Fruit fly (Drosophila melanogaster) whole organism, embryonic: Measurements from ENCODE around the gene CG46465.

Experiments used
- Ada2b ChIP-seq: fragments of 200-800 bp; sonication (Bioruptor generic); IDR thresholded peaks from 2 replicates; pipeline ENCODE4 v1.3.6; 2022; ENCODE audit warnings: missing biosample characterization, missing genetic modification characterization
- CG10147 ChIP-seq: fragments of 200-800 bp; sonication (Bioruptor generic); optimal IDR thresholded peaks from 2 replicates; lab custom pipeline; 2019; ENCODE audit warnings: missing biosample characterization, mild to moderate bottlenecking, missing genetic modification characterization, moderate library complexity
- CG1024 ChIP-seq: fragments of 200-800 bp; sonication (Bioruptor generic); IDR thresholded peaks from 2 replicates; pipeline ENCODE4 v1.3.6; 2022; ENCODE audit warnings: missing biosample characterization, missing genetic modification characterization
- CG10565 ChIP-seq: fragments of 200-800 bp; sonication (Bioruptor generic); optimal IDR thresholded peaks from 3 replicates; lab custom pipeline; 2016; ENCODE audit warnings: missing biosample characterization, mild to moderate bottlenecking, missing genetic modification characterization
- CG13775 ChIP-seq: fragments of 200-800 bp; sonication (Bioruptor generic); optimal IDR thresholded peaks from 3 replicates; lab custom pipeline; 2017; ENCODE audit warnings: missing biosample characterization, mild to moderate bottlenecking, missing genetic modification characterization
- CG14014 ChIP-seq: fragments of 200-800 bp; sonication (Bioruptor generic); IDR thresholded peaks from 2 replicates; pipeline ENCODE4 v1.3.6; 2022; ENCODE audit warnings: missing biosample characterization, missing genetic modification characterization
- CG14710 ChIP-seq: fragments of 200-800 bp; sonication (Bioruptor generic); optimal IDR thresholded peaks from 3 replicates; lab custom pipeline; 2019; ENCODE audit warnings: missing biosample characterization, mild to moderate bottlenecking, missing genetic modification characterization, moderate library complexity
- CG1603 ChIP-seq: fragments of 200-800 bp; sonication (Bioruptor generic); optimal IDR thresholded peaks from 2 replicates; lab custom pipeline; 2019; ENCODE audit warnings: missing biosample characterization, mild to moderate bottlenecking, missing genetic modification characterization, moderate library complexity
- CG17359 ChIP-seq: fragments of 200-800 bp; sonication (Bioruptor generic); optimal IDR thresholded peaks from 3 replicates; lab custom pipeline; 2018; ENCODE audit warnings: missing biosample characterization, mild to moderate bottlenecking, missing genetic modification characterization, moderate library complexity
- CG30431 ChIP-seq: fragments of 200-800 bp; sonication (Bioruptor generic); optimal IDR thresholded peaks from 2 replicates; lab custom pipeline; 2017; ENCODE audit warnings: missing biosample characterization, missing genetic modification characterization
- CG3726 ChIP-seq: fragments of 200-800 bp; sonication (Bioruptor generic); IDR thresholded peaks from 3 replicates; pipeline ENCODE4, ENCODE4 v1.3.6; 2022; ENCODE audit warnings: missing biosample characterization, missing genetic modification characterization
- CG3847 ChIP-seq: fragments of 200-800 bp; sonication (Bioruptor generic); IDR thresholded peaks from 2 replicates; pipeline ENCODE4 v1.3.6; 2022; ENCODE audit warnings: missing biosample characterization, missing genetic modification characterization
- CG6654 ChIP-seq: fragments of 200-800 bp; sonication (Bioruptor generic); optimal IDR thresholded peaks from 2 replicates; lab custom pipeline; 2017; ENCODE audit warnings: missing biosample characterization, mild to moderate bottlenecking, missing genetic modification characterization
- CG6765 ChIP-seq: fragments of 200-800 bp; sonication (Bioruptor generic); optimal IDR thresholded peaks from 3 replicates; lab custom pipeline; 2017; ENCODE audit warnings: missing biosample characterization, mild to moderate bottlenecking, missing genetic modification characterization
- CG9437 ChIP-seq: fragments of 200-800 bp; sonication (Bioruptor generic); optimal IDR thresholded peaks from 2 replicates; lab custom pipeline; 2018; ENCODE audit warnings: missing biosample characterization, mild to moderate bottlenecking, missing genetic modification characterization
- CoRest ChIP-seq: fragments of 200-800 bp; sonication (Bioruptor generic); optimal IDR thresholded peaks from 3 replicates; lab custom pipeline; 2018; ENCODE audit warnings: missing biosample characterization, mild to moderate bottlenecking, missing genetic modification characterization, moderate library complexity
- CrebB ChIP-seq: fragments of 200-800 bp; sonication (Bioruptor generic); optimal IDR thresholded peaks from 3 replicates; lab custom pipeline; 2018; ENCODE audit warnings: missing biosample characterization, mild to moderate bottlenecking, missing genetic modification characterization
- Dp ChIP-seq: fragments of 200-800 bp; sonication (Bioruptor generic); optimal IDR thresholded peaks from 2 replicates; lab custom pipeline; 2018; ENCODE audit warnings: missing biosample characterization, mild to moderate bottlenecking, missing genetic modification characterization, moderate library complexity
- Drgx ChIP-seq: fragments of 200-800 bp; sonication (Bioruptor generic); IDR thresholded peaks from 2 replicates; pipeline ENCODE4 v1.3.6; 2022; ENCODE audit warnings: missing biosample characterization, missing genetic modification characterization
- Eip74EF ChIP-seq, 2 experiments: fragments of 200-800 bp in 1 of 2; fragments of >200 bp in 1 of 2; sonication (Bioruptor generic) in 1 of 2; optimal IDR thresholded peaks; 2 replicates each; lab custom pipeline; 2017 to 2019; ENCODE audit warnings: missing biosample characterization in 2 of 2, missing genetic modification characterization in 2 of 2, mild to moderate bottlenecking in 1 of 2, moderate library complexity in 1 of 2
- Hr3 ChIP-seq: fragments of 200-800 bp; sonication (Bioruptor generic); optimal IDR thresholded peaks from 3 replicates; lab custom pipeline; 2016; ENCODE audit warnings: missing biosample characterization, missing genetic modification characterization
- Lhr ChIP-seq: fragments of 200-800 bp; sonication (Bioruptor generic); optimal IDR thresholded peaks from 3 replicates; lab custom pipeline; 2017; ENCODE audit warnings: mild to moderate bottlenecking, missing biosample characterization, missing genetic modification reagents, missing genetic modification characterization
- Myb ChIP-seq: fragments of 200-800 bp; sonication (Bioruptor generic); optimal IDR thresholded peaks from 2 replicates; lab custom pipeline; 2016; ENCODE audit warnings: missing biosample characterization, missing genetic modification characterization
- NC2β ChIP-seq: fragments of 200-800 bp; sonication (Bioruptor generic); optimal IDR thresholded peaks from 2 replicates; lab custom pipeline; 2016; ENCODE audit warnings: missing biosample characterization, missing genetic modification characterization
- Nf-YC ChIP-seq: fragments of 200-800 bp; optimal IDR thresholded peaks from 3 replicates; lab custom pipeline; 2019; ENCODE audit warnings: missing biosample characterization, mild to moderate bottlenecking, missing genetic modification characterization, moderate library complexity
- Rfx ChIP-seq: fragments of 200-800 bp; sonication (Bioruptor generic); IDR thresholded peaks from 2 replicates; pipeline ENCODE4 v1.3.6; 2022; ENCODE audit warnings: missing biosample characterization, missing genetic modification characterization
- Taf1 ChIP-seq: fragments of 200-800 bp; sonication (Bioruptor generic); IDR thresholded peaks from 2 replicates; pipeline ENCODE4 v1.3.6; 2022; ENCODE audit warnings: missing biosample characterization, missing genetic modification characterization
- Trl ChIP-seq, 3 experiments: fragments of >200 bp in 2 of 3; fragments of 200-800 bp in 1 of 3; sonication (Bioruptor generic) in 1 of 3; optimal IDR thresholded peaks; 2 replicates in 1 of 3; 3 replicates in 2 of 3; lab custom pipeline; 2016 to 2017; ENCODE audit warnings: missing biosample characterization in 1 of 3, missing genetic modification characterization in 1 of 3
- amos ChIP-seq: fragments of 200-800 bp; sonication (Bioruptor generic); IDR thresholded peaks from 2 replicates; pipeline ENCODE4 v1.3.6; 2022; ENCODE audit warnings: missing biosample characterization, missing genetic modification characterization; ENCODE audit not compliant: partially characterized antibody
- br ChIP-seq: fragments of >200 bp; optimal IDR thresholded peaks from 2 replicates; lab custom pipeline; 2017
- ci ChIP-seq: fragments of 200-800 bp; sonication (Bioruptor generic); IDR thresholded peaks from 3 replicates; pipeline ENCODE4 v1.3.6; 2022; ENCODE audit warnings: missing biosample characterization, missing genetic modification characterization
- crc ChIP-seq: fragments of 200-800 bp; sonication (Bioruptor generic); optimal IDR thresholded peaks from 2 replicates; lab custom pipeline; 2016; ENCODE audit warnings: missing biosample characterization, missing genetic modification characterization
- cwo ChIP-seq: fragments of 200-800 bp; sonication (Bioruptor generic); optimal IDR thresholded peaks from 3 replicates; lab custom pipeline; 2017; ENCODE audit warnings: missing biosample characterization, missing genetic modification characterization, mild to moderate bottlenecking, moderate library complexity, missing genetic modification reagents
- fru ChIP-seq: fragments of >200 bp; optimal IDR thresholded peaks from 2 replicates; lab custom pipeline; 2017
- gcm2 ChIP-seq: fragments of 200-800 bp; sonication (Bioruptor generic); optimal IDR thresholded peaks from 2 replicates; lab custom pipeline; 2016; ENCODE audit warnings: missing biosample characterization, missing genetic modification characterization
- grau ChIP-seq: fragments of 200-800 bp; optimal IDR thresholded peaks from 3 replicates; lab custom pipeline; 2019; ENCODE audit warnings: missing biosample characterization, mild to moderate bottlenecking, missing genetic modification characterization, moderate library complexity
- h ChIP-seq: fragments of >200 bp; optimal IDR thresholded peaks from 2 replicates; lab custom pipeline; 2017
- ham ChIP-seq: fragments of 200-800 bp; sonication (Bioruptor generic); IDR thresholded peaks from 2 replicates; pipeline ENCODE4 v1.3.6; 2022; ENCODE audit warnings: missing biosample characterization, missing genetic modification characterization
- kni ChIP-seq: fragments of 200-800 bp; sonication (Bioruptor generic); optimal IDR thresholded peaks from 3 replicates; lab custom pipeline; 2017; ENCODE audit warnings: mild to moderate bottlenecking, missing biosample characterization, missing genetic modification reagents, missing genetic modification characterization
- lmd ChIP-seq: fragments of 200-800 bp; sonication (Bioruptor generic); IDR thresholded peaks from 2 replicates; pipeline ENCODE4 v1.3.6; 2022; ENCODE audit warnings: missing biosample characterization, missing genetic modification characterization
- lola ChIP-seq, 3 experiments: fragments of >200 bp in 2 of 3; fragments of 200-800 bp in 1 of 3; sonication (Bioruptor generic) in 1 of 3; optimal IDR thresholded peaks; 2 replicates each; lab custom pipeline; 2017 to 2019; ENCODE audit warnings: missing biosample characterization in 3 of 3, missing genetic modification characterization in 3 of 3, mild to moderate bottlenecking in 1 of 3, moderate library complexity in 1 of 3
- peb ChIP-seq: fragments of 200-800 bp; sonication (Bioruptor generic); IDR thresholded peaks from 2 replicates; pipeline ENCODE4 v1.3.6; 2022; ENCODE audit warnings: missing biosample characterization, missing genetic modification characterization
- pita ChIP-seq: fragments of 200-800 bp; sonication (Bioruptor generic); optimal IDR thresholded peaks from 2 replicates; lab custom pipeline; 2017; ENCODE audit warnings: missing biosample characterization, mild to moderate bottlenecking, missing genetic modification characterization
- pzg ChIP-seq: fragments of 200-800 bp; sonication (Bioruptor generic); optimal IDR thresholded peaks from 3 replicates; lab custom pipeline; 2018; ENCODE audit warnings: missing biosample characterization, mild to moderate bottlenecking, missing genetic modification characterization, moderate library complexity
- sc ChIP-seq, 3 experiments: fragments of >200 bp in 2 of 3; fragments of 200-800 bp in 1 of 3; sonication (Bioruptor generic) in 1 of 3; optimal IDR thresholded peaks; 2 replicates in 2 of 3; 3 replicates in 1 of 3; lab custom pipeline; 2017; ENCODE audit warnings: mild to moderate bottlenecking in 1 of 3, missing biosample characterization in 1 of 3, missing genetic modification characterization in 1 of 3, missing genetic modification reagents in 1 of 3
- seq ChIP-seq: fragments of 200-800 bp; sonication (Bioruptor generic); IDR thresholded peaks from 2 replicates; pipeline ENCODE4 v1.3.6; 2022; ENCODE audit warnings: missing biosample characterization, missing genetic modification characterization
- sna ChIP-seq: fragments of 200-800 bp; sonication (Bioruptor generic); IDR thresholded peaks from 2 replicates; pipeline ENCODE4 v1.3.6; 2022; ENCODE audit warnings: missing biosample characterization, missing genetic modification characterization; ENCODE audit not compliant: partially characterized antibody
- stc ChIP-seq: fragments of 200-800 bp; sonication (Bioruptor generic); IDR thresholded peaks from 2 replicates; pipeline ENCODE4 v1.3.6; 2022; ENCODE audit warnings: missing biosample characterization, missing genetic modification characterization
- trh ChIP-seq: fragments of 200-800 bp; sonication (Bioruptor generic); optimal IDR thresholded peaks from 2 replicates; lab custom pipeline; 2016; ENCODE audit warnings: missing biosample characterization, missing genetic modification characterization
- vnd ChIP-seq: fragments of 200-800 bp; sonication (Bioruptor generic); IDR thresholded peaks from 3 replicates; pipeline ENCODE4 v1.3.6; 2022; ENCODE audit warnings: missing biosample characterization, missing genetic modification characterization; ENCODE audit not compliant: partially characterized antibody
- vvl ChIP-seq: fragments of 200-800 bp; sonication (Bioruptor generic); IDR thresholded peaks from 2 replicates; pipeline ENCODE4 v1.3.6; 2022; ENCODE audit warnings: missing biosample characterization, missing genetic modification characterization

The CG46465 gene

dm6 chr2L:19019160-19019592, 26.9 kb downstream of the CG46465 start (continued):
- TF ChIP-seq Nf-YC (tag; lab: Kevin White, UChicago) (peak; percentile 14), CG1024 (GFP tag; lab: Robert Waterston, UW) (no peak), fru (lab: Kevin White, UChicago) (no peak), NC2β (GFP tag; lab: Kevin White, UChicago) (no peak), crc (GFP tag; lab: Kevin White, UChicago) (no peak), Lhr (GFP tag; lab: Kevin White, UChicago) (no peak), lmd (GFP tag; lab: Robert Waterston, UW) (0 out of 2 replicates have a peak, but pooled peaks have one; percentile 3), sc (optimal IDR thresholded peaks at IDR 0.05; lab: Kevin White, UChicago) (no peak), sc (GFP tag; optimal IDR thresholded peaks at IDR 0.05; lab: Kevin White, UChicago) (no peak), Rfx (no peak), sna (GFP tag; lab: Robert Waterston, UW) (no peak), lola (GFP tag; optimal IDR thresholded peaks at IDR 0.05; lab: Kevin White, UChicago) (peak in 1 of 3 experiments; percentile 15), CG6654 (GFP tag; lab: Kevin White, UChicago) (no peak), seq (GFP tag; lab: Robert Waterston, UW) (peak; percentile 19; the same call in 1 of the 2 replicates), CG1603 (tag; lab: Kevin White, UChicago) (no peak), Taf1 (GFP tag; lab: Robert Waterston, UW) (no peak), vvl (GFP tag; lab: Robert Waterston, UW) (no peak), stc (no peak), amos (no peak), CoRest (tag; lab: Kevin White, UChicago) (peak; percentile 61), CG14710 (peak; percentile 35), Trl (optimal IDR thresholded peaks at IDR 0.05; lab: Kevin White, UChicago) (no peak), Trl (GFP tag; optimal IDR thresholded peaks at IDR 0.05; lab: Kevin White, UChicago) (no peak), ham (GFP tag; lab: Robert Waterston, UW) (no peak), Eip74EF (GFP tag; optimal IDR thresholded peaks at IDR 0.05; lab: Kevin White, UChicago) (no peak), CG30431 (GFP tag; lab: Kevin White, UChicago) (no peak), CG9437 (GFP tag; lab: Kevin White, UChicago) (peak; percentile 47), kni (GFP tag; lab: Kevin White, UChicago) (no peak), gcm2 (GFP tag; lab: Kevin White, UChicago) (no peak), ci (GFP tag; lab: Robert Waterston, UW) (no peak), CG10147 (GFP tag; lab: Kevin White, UChicago) (peak; percentile 41), vnd (GFP tag; lab: Robert Waterston, UW) (no peak), trh (GFP tag; lab: Kevin White, UChicago) (no peak), pzg (no peak), Dp (GFP tag; lab: Kevin White, UChicago) (no peak), h (lab: Kevin White, UChicago) (no peak), Hr3 (peak; percentile 12), peb (GFP tag; lab: Robert Waterston, UW) (no peak), Ada2b (no peak), CG3726 (GFP tag; lab: Robert Waterston, UW) (no peak), Myb (GFP tag; lab: Kevin White, UChicago) (no peak), CG10565 (GFP tag; lab: Kevin White, UChicago) (no peak), cwo (GFP tag; lab: Kevin White, UChicago) (no peak), grau (peak; percentile 27), pita (GFP tag; lab: Kevin White, UChicago) (no peak), Drgx (no peak), CrebB (tag; lab: Kevin White, UChicago) (no peak), CG14014 (GFP tag; lab: Robert Waterston, UW) (no peak), CG3847 (GFP tag; lab: Robert Waterston, UW) (no peak), CG6765 (GFP tag; lab: Kevin White, UChicago) (no peak), CG17359 (tag; lab: Kevin White, UChicago) (no peak), br (lab: Kevin White, UChicago) (no peak), CG13775 (GFP tag; lab: Kevin White, UChicago) (peak; percentile 35)
